Worm (Caenorhabditis elegans) whole organism, L3 larva: ENCODE results near the gene mig-39.

Experiments used
- ama-1 ChIP-seq: fragments of 150-350 bp; optimal IDR thresholded peaks from 2 replicates; lab custom pipeline; 2018
- ceh-82 ChIP-seq: fragments of 150-350 bp; optimal IDR thresholded peaks from 2 replicates; lab custom pipeline; 2014; ENCODE audit warnings: missing biosample characterization, missing genetic modification characterization
- nhr-237 ChIP-seq: fragments of 150-350 bp; optimal IDR thresholded peaks from 2 replicates; lab custom pipeline; 2014; ENCODE audit warnings: missing biosample characterization, missing genetic modification characterization
- nhr-28 ChIP-seq: fragments of 150-350 bp; optimal IDR thresholded peaks from 2 replicates; lab custom pipeline; 2014; ENCODE audit warnings: missing biosample characterization, missing genetic modification characterization
- nhr-77 ChIP-seq: fragments of 150-350 bp; optimal IDR thresholded peaks from 2 replicates; lab custom pipeline; 2014; ENCODE audit warnings: missing biosample characterization, missing genetic modification characterization

DNA sequence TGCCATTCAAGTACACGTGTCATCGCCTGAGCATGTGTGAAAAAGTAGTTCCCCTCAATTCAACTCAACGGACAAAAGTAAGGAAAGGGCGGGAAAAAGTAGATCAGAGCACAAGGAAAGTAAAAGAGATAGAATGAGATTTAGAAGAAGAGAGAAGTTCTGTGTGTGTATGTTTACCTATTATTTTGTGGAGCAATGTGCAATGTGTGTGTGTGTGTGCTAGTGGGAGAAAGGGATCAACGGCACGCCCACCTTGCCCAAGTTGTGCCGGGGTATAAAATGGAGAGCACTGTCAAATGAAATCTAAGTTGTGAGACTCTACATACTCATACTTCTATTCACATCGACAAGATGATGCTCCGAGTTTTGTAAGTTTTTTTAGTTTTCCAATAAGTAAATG lies 57.9 kb downstream of the mig-39 start, which contains the start of gene idpp-15:
- no peak for TF ChIP-seq ceh-82 (tag; lab: Kevin White, UChicago)
- TF ChIP-seq ama-1, result no peak
- TF ChIP-seq nhr-28 (tag; lab: Kevin White, UChicago), result no peak
- no peak for TF ChIP-seq nhr-237 (tag; lab: Kevin White, UChicago)
- no peak for TF ChIP-seq nhr-77 (tag; lab: Kevin White, UChicago)
